Fruit fly (Drosophila melanogaster): ENCODE data around the gene Axn.
A peak's percentile ranks its signal among the peaks of the same experiment; 100 is the strongest.

Axn gene

DNA sequence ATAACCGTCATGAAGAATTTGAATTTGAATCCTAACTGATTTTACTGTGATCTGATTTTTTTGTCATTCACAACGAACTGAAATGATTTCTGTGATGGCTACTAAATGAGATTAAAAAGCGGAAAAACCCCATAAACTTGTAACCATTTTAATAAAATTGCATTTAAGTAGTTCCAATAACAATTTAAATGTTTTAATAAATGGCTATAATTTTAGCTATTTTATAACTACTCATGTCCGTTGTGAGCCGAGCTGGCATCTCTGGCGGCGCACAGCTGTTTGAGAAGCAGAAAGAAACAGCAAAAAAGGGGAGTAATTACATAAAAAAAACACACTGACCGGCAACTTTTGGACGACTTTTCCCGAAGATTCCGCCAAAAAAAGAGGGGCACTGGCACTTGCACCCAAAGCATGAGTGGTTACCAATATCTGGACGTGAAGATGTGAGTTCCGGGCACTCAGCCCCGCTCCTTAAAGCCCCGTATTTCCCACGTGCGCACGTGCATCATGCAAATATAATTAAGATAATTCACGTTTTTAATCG, 34.0 kb downstream of the Axn start, which contains the start of the genes CG7950 and Rpp14a (continued):
- TF ChIP-seq Opbp (GFP tag; IDR thresholded peaks at IDR 0.05; ENCODE audit: partially characterized antibody): no peak
- TF ChIP-seq Mad (GFP tag; optimal IDR thresholded peaks at IDR 0.05): peak; percentile 83
- TF ChIP-seq CG11456 (GFP tag; IDR thresholded peaks at IDR 0.05): peak; percentile 73; the same call in 2 of the 3 replicates
- peak; percentile 70 for TF ChIP-seq CG17385 (GFP tag; optimal IDR thresholded peaks at IDR 0.05)
- peak; percentile 46 for TF ChIP-seq CG11723 (GFP tag; optimal IDR thresholded peaks at IDR 0.05)
- peak; percentile 78 for TF ChIP-seq CG14710 (tag; optimal IDR thresholded peaks at IDR 0.05)
- TF ChIP-seq run (tag; optimal IDR thresholded peaks at IDR 0.05): peak; percentile 37
- TF ChIP-seq Pdp1 (GFP tag; optimal IDR thresholded peaks at IDR 0.05): peak; percentile 83 to 97
- TF ChIP-seq amos (GFP tag; IDR thresholded peaks at IDR 0.05; ENCODE audit: partially characterized antibody): no peak
- peak; percentile 72 for TF ChIP-seq CG4404 (GFP tag; IDR thresholded peaks at IDR 0.05)
- TF ChIP-seq CG8281 (tag; optimal IDR thresholded peaks at IDR 0.05): no peak
- peak; percentile 86 for TF ChIP-seq H2.0 (GFP tag; IDR thresholded peaks at IDR 0.05)
- peak; percentile 37; the same call in 1 of the 2 replicates for TF ChIP-seq sna (GFP tag; IDR thresholded peaks at IDR 0.05; ENCODE audit: partially characterized antibody)
- no peak for TF ChIP-seq CG16813 (GFP tag; IDR thresholded peaks at IDR 0.05; ENCODE audit: partially characterized antibody)
- TF ChIP-seq CG18011 (GFP tag; optimal IDR thresholded peaks at IDR 0.05): peak; percentile 65
- TF ChIP-seq CG1602 (GFP tag; optimal IDR thresholded peaks at IDR 0.05): peak; percentile 84
- peak; percentile 86 for TF ChIP-seq Xrp1 (GFP tag; IDR thresholded peaks at IDR 0.05)
- TF ChIP-seq da (GFP tag; optimal IDR thresholded peaks at IDR 0.05): peak; percentile 50
- TF ChIP-seq jigr1 (GFP tag; IDR thresholded peaks at IDR 0.05): no peak
- peak; percentile 87 for TF ChIP-seq zfh1 (GFP tag; IDR thresholded peaks at IDR 0.05)
- peak; percentile 83 for TF ChIP-seq CG17829 (tag; optimal IDR thresholded peaks at IDR 0.05)
- no peak for TF ChIP-seq Hey (tag; optimal IDR thresholded peaks at IDR 0.05)
- peak; percentile 59 for TF ChIP-seq NFAT (GFP tag; IDR thresholded peaks at IDR 0.05)
- no peak for TF ChIP-seq usp (GFP tag; optimal IDR thresholded peaks at IDR 0.05)
- no peak; the same call in 1 of the 3 replicates for TF ChIP-seq croc (GFP tag; conservative IDR thresholded peaks at IDR 0.05)
- TF ChIP-seq peb (GFP tag; IDR thresholded peaks at IDR 0.05): no peak
- TF ChIP-seq vnd (GFP tag; IDR thresholded peaks at IDR 0.05; ENCODE audit: partially characterized antibody): no peak
- peak; percentile 54 for TF ChIP-seq CG8290 (GFP tag; optimal IDR thresholded peaks at IDR 0.05)
- TF ChIP-seq CG8290 (tag; optimal IDR thresholded peaks at IDR 0.05): peak in 1 of 2 experiments; percentile 82
- TF ChIP-seq onecut (GFP tag; IDR thresholded peaks at IDR 0.05): peak; percentile 36; the same call in 1 of the 2 replicates
- peak; percentile 83 for TF ChIP-seq CrebB (tag; optimal IDR thresholded peaks at IDR 0.05)
- TF ChIP-seq CG15073 (GFP tag; optimal IDR thresholded peaks at IDR 0.05): no peak
- peak; percentile 38 for TF ChIP-seq zf30C (GFP tag; optimal IDR thresholded peaks at IDR 0.05)
- TF ChIP-seq E2f2 (GFP tag; IDR thresholded peaks at IDR 0.05): peak; percentile 62
- TF ChIP-seq sqz (GFP tag; optimal IDR thresholded peaks at IDR 0.05): peak; percentile 16
- peak; percentile 62 for TF ChIP-seq kni (GFP tag; optimal IDR thresholded peaks at IDR 0.05)
- peak; percentile 71 for TF ChIP-seq CG32767 (GFP tag; IDR thresholded peaks at IDR 0.05)
- peak; percentile 53 for TF ChIP-seq CG33557 (GFP tag; optimal IDR thresholded peaks at IDR 0.05)
- peak; percentile 29; the same call in 1 of the 2 replicates for TF ChIP-seq dimm (GFP tag; IDR thresholded peaks at IDR 0.05)
- TF ChIP-seq CG6654 (GFP tag; optimal IDR thresholded peaks at IDR 0.05): no peak
- TF ChIP-seq CG3847 (GFP tag; IDR thresholded peaks at IDR 0.05): peak; percentile 82
- TF ChIP-seq caup (GFP tag; optimal IDR thresholded peaks at IDR 0.05; ENCODE audit: severe bottlenecking): peak; percentile 69
- TF ChIP-seq CG33213 (GFP tag; optimal IDR thresholded peaks at IDR 0.05): peak; percentile 69
- TF ChIP-seq crol (GFP tag; IDR thresholded peaks at IDR 0.05): 0 out of 2 replicates have a peak, but pooled peaks have one; percentile 20
- TF ChIP-seq trh (GFP tag; optimal IDR thresholded peaks at IDR 0.05): peak; percentile 64
- peak; percentile 75 for TF ChIP-seq nom (GFP tag; optimal IDR thresholded peaks at IDR 0.05)
- no peak for TF ChIP-seq dan (GFP tag; IDR thresholded peaks at IDR 0.05)
- peak; percentile 62 for TF ChIP-seq CG16779 (GFP tag; IDR thresholded peaks at IDR 0.05)
- TF ChIP-seq zen (tag; optimal IDR thresholded peaks at IDR 0.05): peak; percentile 75
- no peak for TF ChIP-seq ac (GFP tag; optimal IDR thresholded peaks at IDR 0.05)

Measured in whole organism, embryonic.